Worm (Caenorhabditis elegans) whole organism, midembryonic: ENCODE results near the gene ghi-1.

ENCODE experiments used
- T22C8.4 ChIP-seq: fragments of 200-800 bp; sonication (Bioruptor generic); IDR thresholded peaks from 2 replicates; pipeline ENCODE4 v1.3.6; 2022; ENCODE audit warnings: missing genetic modification characterization, missing compliant biosample characterization
- cog-1 ChIP-seq: sonication (generic microtip); optimal IDR thresholded peaks from 2 replicates; lab custom pipeline; 2016; ENCODE audit warnings: missing genetic modification characterization, missing compliant biosample characterization
- flt-1 ChIP-seq: fragments of 200-800 bp; sonication (Bioruptor generic); IDR thresholded peaks from 2 replicates; pipeline ENCODE4 v1.3.6; 2022; ENCODE audit warnings: missing genetic modification characterization, missing compliant biosample characterization
- klf-2 ChIP-seq: fragments of 200-800 bp; sonication (Bioruptor generic); conservative IDR thresholded peaks from 2 replicates; pipeline ENCODE4 v1.3.6; 2022; ENCODE audit warnings: missing genetic modification reagents, missing genetic modification characterization, missing compliant biosample characterization
- med-1 ChIP-seq: sonication (generic microtip); optimal IDR thresholded peaks from 2 replicates; lab custom pipeline; 2017; ENCODE audit warnings: missing genetic modification characterization, mild to moderate bottlenecking, missing compliant biosample characterization, antibody characterized with exemption, missing genetic modification reagents; ENCODE audit not compliant: insufficient read depth
- ref-1 ChIP-seq: fragments of 200-800 bp; sonication (Bioruptor generic); conservative IDR thresholded peaks from 2 replicates; pipeline ENCODE4 v1.3.6; 2022; ENCODE audit warnings: missing genetic modification reagents, missing genetic modification characterization, missing compliant biosample characterization
- tab-1 ChIP-seq: fragments of 200-800 bp; sonication (Bioruptor generic); IDR thresholded peaks from 2 replicates; pipeline ENCODE4 v1.3.6; 2022; ENCODE audit warnings: missing genetic modification characterization, missing compliant biosample characterization
- ztf-23 ChIP-seq: fragments of 200-800 bp; sonication (Bioruptor generic); IDR thresholded peaks from 2 replicates; pipeline ENCODE4 v1.3.6; 2022; ENCODE audit warnings: missing genetic modification reagents, missing genetic modification characterization, missing compliant biosample characterization
- ztf-29 ChIP-seq: fragments of 200-800 bp; sonication (Bioruptor generic); IDR thresholded peaks from 2 replicates; pipeline ENCODE4 v1.3.6; 2022; ENCODE audit warnings: missing genetic modification reagents, missing genetic modification characterization, missing compliant biosample characterization

Gene ghi-1

ce11 chrII:11645383-11645782 is 1.2 kb upstream of the ghi-1 start:
- TF ChIP-seq T22C8.4 (GFP tag; lab: Robert Waterston, UW) = no peak
- TF ChIP-seq klf-2 (GFP tag; lab: Robert Waterston, UW) = no peak
- TF ChIP-seq flt-1 = no peak
- TF ChIP-seq tab-1 (GFP tag; lab: Robert Waterston, UW) = no peak
- no peak for TF ChIP-seq ztf-29 (GFP tag; lab: Robert Waterston, UW)
- TF ChIP-seq ref-1 = no peak
- TF ChIP-seq ztf-23 (GFP tag; lab: Robert Waterston, UW) = no peak

ce11 chrII:11646874-11647273 is 327 bp downstream of the ghi-1 start:
- TF ChIP-seq ztf-29 (GFP tag; lab: Robert Waterston, UW) (no peak), tab-1 (GFP tag; lab: Robert Waterston, UW) (no peak), klf-2 (GFP tag; lab: Robert Waterston, UW) (no peak)

- TF ChIP-seq ref-1 = no peak
- no peak for TF ChIP-seq ztf-29 (GFP tag; lab: Robert Waterston, UW)
- no peak for TF ChIP-seq med-1
- TF ChIP-seq T22C8.4 (GFP tag; lab: Robert Waterston, UW) = no peak
- no peak for TF ChIP-seq tab-1 (GFP tag; lab: Robert Waterston, UW)
Measured at ce11 chrII:11649239-11649638, 2.7 kb downstream of the ghi-1 start.

- TF ChIP-seq ref-1 (no peak), cog-1 (tag; lab: Kevin White, UChicago) (no peak), flt-1 (no peak), ztf-29 (GFP tag; lab: Robert Waterston, UW) (no peak), tab-1 (GFP tag; lab: Robert Waterston, UW) (no peak), med-1 (no peak), T22C8.4 (GFP tag; lab: Robert Waterston, UW) (no peak), ztf-23 (GFP tag; lab: Robert Waterston, UW) (no peak), klf-2 (GFP tag; lab: Robert Waterston, UW) (no peak)
Measured at ce11 chrII:11650975-11651588, 4.5 kb downstream of the ghi-1 start, which contains the start of gene coa-7. Gene coa-7 (minus strand): TSS chrII:11651148.

- no peak for TF ChIP-seq ztf-23 (GFP tag; lab: Robert Waterston, UW)
- TF ChIP-seq klf-2 (GFP tag; lab: Robert Waterston, UW) = no peak
- no peak for TF ChIP-seq ztf-29 (GFP tag; lab: Robert Waterston, UW)
- TF ChIP-seq T22C8.4 (GFP tag; lab: Robert Waterston, UW) = no peak
- no peak for TF ChIP-seq ref-1
- no peak for TF ChIP-seq flt-1
- TF ChIP-seq cog-1 (tag; lab: Kevin White, UChicago) = no peak
- TF ChIP-seq med-1 = no peak
- no peak for TF ChIP-seq tab-1 (GFP tag; lab: Robert Waterston, UW)
Measured at ce11 chrII:11652125-11652524, 5.6 kb downstream of the ghi-1 start.

ce11 chrII:11652679-11653174 is 6.2 kb downstream of the ghi-1 start, which contains the start of the genes rad-23 and rpn-12:
Gene rad-23 (minus strand): TSS chrII:11652729.
Gene rpn-12 (plus strand): TSS chrII:11653124.
- no peak for TF ChIP-seq tab-1 (GFP tag; lab: Robert Waterston, UW)
- TF ChIP-seq cog-1 (tag; lab: Kevin White, UChicago) = peak; percentile 32
- no peak for TF ChIP-seq med-1

- TF ChIP-seq ztf-23 (GFP tag; lab: Robert Waterston, UW) (no peak), flt-1 (no peak), klf-2 (GFP tag; lab: Robert Waterston, UW) (no peak), tab-1 (GFP tag; lab: Robert Waterston, UW) (no peak), ztf-29 (GFP tag; lab: Robert Waterston, UW) (no peak)
Measured at ce11 chrII:11657079-11657478, 10.5 kb downstream of the ghi-1 start, which contains the start of gene nep-1. Gene nep-1 (minus strand): TSS chrII:11657179.

ce11 chrII:11658854-11659253 is 12.3 kb downstream of the ghi-1 start:
- TF ChIP-seq ztf-23 (GFP tag; lab: Robert Waterston, UW) (no peak), T22C8.4 (GFP tag; lab: Robert Waterston, UW) (no peak), klf-2 (GFP tag; lab: Robert Waterston, UW) (no peak), med-1 (no peak), ztf-29 (GFP tag; lab: Robert Waterston, UW) (no peak), cog-1 (tag; lab: Kevin White, UChicago) (no peak), ref-1 (no peak), flt-1 (no peak), tab-1 (GFP tag; lab: Robert Waterston, UW) (no peak)

- TF ChIP-seq med-1 (peak; percentile 27), cog-1 (tag; lab: Kevin White, UChicago) (no peak), T22C8.4 (GFP tag; lab: Robert Waterston, UW) (no peak)
Measured at ce11 chrII:11675877-11676473, 29.4 kb downstream of the ghi-1 start, which contains the start of the genes trr-1 and C47D12.2. Gene trr-1 (minus strand): TSS chrII:11675927. Gene C47D12.2 (plus strand): TSS chrII:11676306.

ce11 chrII:11680220-11680619 is 33.7 kb downstream of the ghi-1 start:
- TF ChIP-seq ztf-23 (GFP tag; lab: Robert Waterston, UW) (no peak), med-1 (no peak), T22C8.4 (GFP tag; lab: Robert Waterston, UW) (no peak), flt-1 (no peak), tab-1 (GFP tag; lab: Robert Waterston, UW) (no peak), klf-2 (GFP tag; lab: Robert Waterston, UW) (no peak), ref-1 (no peak), cog-1 (tag; lab: Kevin White, UChicago) (no peak)
